Worm (Caenorhabditis elegans) whole organism, L1 larva: Measurements from ENCODE around the gene srg-64.

Source experiments
- ama-1 ChIP-seq: fragments of 150-350 bp; optimal IDR thresholded peaks from 2 replicates; lab custom pipeline; 2014
- efl-3 ChIP-seq: fragments of 200-800 bp; sonication (Bioruptor generic); optimal IDR thresholded peaks from 2 replicates; lab custom pipeline; 2018; ENCODE audit warnings: mild to moderate bottlenecking, missing genetic modification characterization, missing compliant biosample characterization
- elt-2 ChIP-seq: sonication (generic microtip); optimal IDR thresholded peaks from 2 replicates; lab custom pipeline; 2016; ENCODE audit warnings: missing genetic modification characterization, mild to moderate bottlenecking, inconsistent platforms, missing compliant biosample characterization, missing genetic modification reagents
- mep-1 ChIP-seq: fragments of 150-350 bp; optimal IDR thresholded peaks from 2 replicates; lab custom pipeline; 2014; ENCODE audit warnings: missing biosample characterization, missing genetic modification characterization
- nhr-12 ChIP-seq: sonication (generic microtip); optimal IDR thresholded peaks from 2 replicates; lab custom pipeline; 2017; ENCODE audit warnings: missing biosample characterization, missing genetic modification characterization
- nhr-77 ChIP-seq: fragments of 150-350 bp; optimal IDR thresholded peaks from 2 replicates; lab custom pipeline; 2014; ENCODE audit warnings: missing biosample characterization, missing genetic modification characterization
- tbx-2 ChIP-seq: sonication (generic microtip); optimal IDR thresholded peaks from 2 replicates; lab custom pipeline; 2016; ENCODE audit warnings: missing genetic modification characterization, missing compliant biosample characterization
- unc-62 ChIP-seq: fragments of 150-350 bp; optimal IDR thresholded peaks from 2 replicates; lab custom pipeline; 2014; ENCODE audit warnings: missing biosample characterization, missing genetic modification reagents, missing genetic modification characterization
- zag-1 ChIP-seq: fragments of 150-350 bp; optimal IDR thresholded peaks from 2 replicates; lab custom pipeline; 2014; ENCODE audit warnings: missing biosample characterization, missing genetic modification characterization

ce11 chrX:15725566-15726173 is 14.8 kb downstream of the srg-64 start, which contains the start of gene lin-15B:
- TF ChIP-seq ama-1 (lab: Kevin White, UChicago) = no peak
- TF ChIP-seq elt-2 (tag; lab: Kevin White, UChicago) = no peak
- no peak for TF ChIP-seq nhr-12 (tag; lab: Kevin White, UChicago)
- no peak for TF ChIP-seq unc-62
- TF ChIP-seq tbx-2 (tag; lab: Kevin White, UChicago) = no peak
- no peak for TF ChIP-seq efl-3
- TF ChIP-seq nhr-77 (tag; lab: Kevin White, UChicago) = no peak
- no peak for TF ChIP-seq zag-1
- TF ChIP-seq mep-1 (tag; lab: Kevin White, UChicago) = no peak
